Fruit fly (Drosophila melanogaster) whole organism, pupa: ENCODE results near the gene Tbc1d22.

Experiments
- CG17806 ChIP-seq: fragments of 200-800 bp; sonication (Bioruptor generic); optimal IDR thresholded peaks from 2 replicates; lab custom pipeline; 2018; ENCODE audit warnings: missing biosample characterization, mild to moderate bottlenecking, missing genetic modification characterization, moderate library complexity
- CG4496 ChIP-seq: fragments of 200-800 bp; sonication (Bioruptor generic); IDR thresholded peaks from 3 replicates; pipeline ENCODE4 v1.3.6; 2022; ENCODE audit warnings: missing biosample characterization, missing genetic modification characterization
- CG8159 ChIP-seq: fragments of 200-800 bp; sonication (Bioruptor generic); optimal IDR thresholded peaks from 3 replicates; lab custom pipeline; 2018; ENCODE audit warnings: missing biosample characterization, mild to moderate bottlenecking, missing genetic modification characterization, moderate library complexity
- fd96Ca ChIP-seq: fragments of 200-800 bp; sonication (Bioruptor generic); IDR thresholded peaks from 3 replicates; pipeline ENCODE4 v1.3.6; 2022; ENCODE audit warnings: missing biosample characterization, missing genetic modification characterization
- gl ChIP-seq: fragments of 200-800 bp; sonication (Bioruptor generic); optimal IDR thresholded peaks from 2 replicates; lab custom pipeline; 2018; ENCODE audit warnings: missing biosample characterization, mild to moderate bottlenecking, missing genetic modification characterization
- rn ChIP-seq: fragments of 200-800 bp; sonication (Bioruptor generic); IDR thresholded peaks from 2 replicates; pipeline ENCODE4 v1.3.6; 2022; ENCODE audit warnings: missing biosample characterization, missing genetic modification characterization

DNA sequence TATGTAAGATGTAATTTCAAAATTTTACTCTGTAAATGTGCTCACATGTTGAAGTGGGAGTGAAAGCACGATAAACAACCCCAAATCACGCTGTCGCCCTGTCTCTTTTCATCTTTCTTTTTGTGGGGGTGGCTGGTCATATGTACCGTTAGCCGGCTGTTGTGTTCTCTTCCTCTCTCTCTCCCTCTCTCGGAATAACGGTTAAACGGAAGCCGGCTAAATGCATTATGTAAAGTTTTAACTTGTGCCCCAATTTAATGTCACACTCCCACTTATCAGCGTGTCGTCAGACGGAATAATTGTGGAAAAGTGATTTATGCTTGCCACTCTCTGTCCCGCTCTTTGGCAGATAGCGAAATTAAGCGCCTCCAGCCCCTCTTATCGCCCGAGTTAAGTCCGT is 39.3 kb downstream of the Tbc1d22 start:
- TF ChIP-seq CG17806 (tag; lab: Kevin White, UChicago) = no peak
- TF ChIP-seq CG4496 (GFP tag; lab: Robert Waterston, UW) = no peak
- TF ChIP-seq fd96Ca (GFP tag; lab: Robert Waterston, UW) = no peak
- TF ChIP-seq rn = no peak
- TF ChIP-seq gl (tag; lab: Kevin White, UChicago) = no peak
- no peak for TF ChIP-seq CG8159 (tag; lab: Kevin White, UChicago)
